In genomic region chrX:8730306-8730705, dm6 we compare ENCODE assay signal across 4 fruit fly cellular contexts.
TF ChIP-seq lines count a peak whose summit lies in the region.

No protein-coding gene starts in this region.

- no peak for TF ChIP-seq CTCF in whole organism, embryonic (GFP tag; optimal IDR thresholded peaks at IDR 0.05; lab: Kevin White, UChicago)

TF ChIP-seq in whole organism, embryonic, 481 proteins besides CTCF, POLR2A, EP300 and RAD21 (continues in another document):
- TF ChIP-seq CG9727 (GFP tag; optimal IDR thresholded peaks at IDR 0.05; lab: Kevin White, UChicago): peak; percentile 3
- no peak for TF ChIP-seq Awh (GFP tag; IDR thresholded peaks at IDR 0.05; lab: Robert Waterston, UW)
- TF ChIP-seq Rfx (GFP tag; IDR thresholded peaks at IDR 0.05; lab: Robert Waterston, UW): 0 out of 2 replicates have a peak, but pooled peaks have one; percentile 38
- peak; percentile 19 for TF ChIP-seq lbe (GFP tag; optimal IDR thresholded peaks at IDR 0.05; lab: Kevin White, UChicago)
- no peak for TF ChIP-seq CG16863 (GFP tag; optimal IDR thresholded peaks at IDR 0.05; lab: Kevin White, UChicago)
- no peak for TF ChIP-seq CG8924 (tag; optimal IDR thresholded peaks at IDR 0.05; lab: Kevin White, UChicago)
- peak; percentile 15 for TF ChIP-seq CG12391 (tag; optimal IDR thresholded peaks at IDR 0.05; lab: Kevin White, UChicago)
- 0 out of 2 replicates have a peak, but pooled peaks have one; percentile 19 for TF ChIP-seq slbo (GFP tag; IDR thresholded peaks at IDR 0.05; lab: Robert Waterston, UW)
- TF ChIP-seq lab (GFP tag; optimal IDR thresholded peaks at IDR 0.05; lab: Kevin White, UChicago): peak; percentile 25
- TF ChIP-seq gem (tag; optimal IDR thresholded peaks at IDR 0.05; lab: Kevin White, UChicago): peak; percentile 31
- 0 out of 3 replicates have a peak, but pooled peaks have one; percentile 23 for TF ChIP-seq Dbx (GFP tag; IDR thresholded peaks at IDR 0.05; lab: Robert Waterston, UW)
- TF ChIP-seq CG2712 (tag; optimal IDR thresholded peaks at IDR 0.05; lab: Kevin White, UChicago): peak; percentile 13
- peak; percentile 12 for TF ChIP-seq D19A (tag; optimal IDR thresholded peaks at IDR 0.05; lab: Kevin White, UChicago)
- peak; percentile 9 for TF ChIP-seq Antp (GFP tag; optimal IDR thresholded peaks at IDR 0.05; lab: Kevin White, UChicago)
- TF ChIP-seq Meics (GFP tag; optimal IDR thresholded peaks at IDR 0.05; lab: Kevin White, UChicago): peak; percentile 17
- TF ChIP-seq CG8290 (GFP tag; optimal IDR thresholded peaks at IDR 0.05; lab: Kevin White, UChicago): no peak
- TF ChIP-seq CG8290 (tag; optimal IDR thresholded peaks at IDR 0.05; lab: Kevin White, UChicago): peak in 1 of 2 experiments; percentile 10
- TF ChIP-seq row (GFP tag; IDR thresholded peaks at IDR 0.05; lab: Robert Waterston, UW): peak; percentile 60
- peak; percentile 42 for TF ChIP-seq dmrt99B (tag; optimal IDR thresholded peaks at IDR 0.05; lab: Kevin White, UChicago)
- peak; percentile 68 for TF ChIP-seq sens (GFP tag; lab: Kevin White, UChicago)
- no peak for TF ChIP-seq CG6272 (GFP tag; IDR thresholded peaks at IDR 0.05; lab: Robert Waterston, UW)
- TF ChIP-seq nom (GFP tag; optimal IDR thresholded peaks at IDR 0.05; lab: Kevin White, UChicago): peak; percentile 10

TF ChIP-seq in whole organism, prepupa, 60 proteins besides CTCF, POLR2A, EP300 and RAD21 (continues in another document):
- TF ChIP-seq Smox (GFP tag; optimal IDR thresholded peaks at IDR 0.05; lab: Kevin White, UChicago): peak; percentile 51
- TF ChIP-seq CG1621 (tag; optimal IDR thresholded peaks at IDR 0.05; lab: Kevin White, UChicago): peak; percentile 56
- TF ChIP-seq fkh (GFP tag; optimal IDR thresholded peaks at IDR 0.05; lab: Kevin White, UChicago): no peak
- 0 out of 3 replicates have a peak, but pooled peaks have one; percentile 32 for TF ChIP-seq CG8119 (GFP tag; IDR thresholded peaks at IDR 0.05; lab: Robert Waterston, UW)
- TF ChIP-seq CG34406 (GFP tag; optimal IDR thresholded peaks at IDR 0.05; lab: Kevin White, UChicago): peak; percentile 16
- TF ChIP-seq eg (GFP tag; IDR thresholded peaks at IDR 0.05; lab: Robert Waterston, UW): no peak
- TF ChIP-seq CG10631 (GFP tag; optimal IDR thresholded peaks at IDR 0.05; lab: Kevin White, UChicago): peak; percentile 64
- TF ChIP-seq achi (GFP tag; optimal IDR thresholded peaks at IDR 0.05; lab: Kevin White, UChicago): peak; percentile 38
- TF ChIP-seq pdm3 (GFP tag; optimal IDR thresholded peaks at IDR 0.05; lab: Kevin White, UChicago): peak; percentile 27
- peak; percentile 1 for TF ChIP-seq Blimp-1 (GFP tag; optimal IDR thresholded peaks at IDR 0.05; lab: Kevin White, UChicago)
- no peak for TF ChIP-seq CG6854 (GFP tag; optimal IDR thresholded peaks at IDR 0.05; lab: Kevin White, UChicago)
- TF ChIP-seq dsx (GFP tag; optimal IDR thresholded peaks at IDR 0.05; lab: Kevin White, UChicago; ENCODE audit: poor library complexity, severe bottlenecking): peak; percentile 44
- TF ChIP-seq dac (GFP tag; optimal IDR thresholded peaks at IDR 0.05; lab: Kevin White, UChicago): no peak
- peak; percentile 64 for TF ChIP-seq CG3919 (GFP tag; optimal IDR thresholded peaks at IDR 0.05; lab: Kevin White, UChicago)
- TF ChIP-seq fd85E (GFP tag; optimal IDR thresholded peaks at IDR 0.05; lab: Kevin White, UChicago): no peak
- peak; percentile 18 for TF ChIP-seq CG32006 (GFP tag; optimal IDR thresholded peaks at IDR 0.05; lab: Kevin White, UChicago)
- TF ChIP-seq Eip93F (GFP tag; optimal IDR thresholded peaks at IDR 0.05; lab: Kevin White, UChicago): no peak
- peak in 1 of 2 experiments; percentile 30 for TF ChIP-seq salr (GFP tag; optimal IDR thresholded peaks at IDR 0.05; lab: Kevin White, UChicago)
- peak; percentile 79 for TF ChIP-seq CG6163 (GFP tag; IDR thresholded peaks at IDR 0.05; lab: Robert Waterston, UW)
- TF ChIP-seq CG9139 (GFP tag; optimal IDR thresholded peaks at IDR 0.05; lab: Kevin White, UChicago): peak; percentile 44
- peak; percentile 45 for TF ChIP-seq acj6 (GFP tag; optimal IDR thresholded peaks at IDR 0.05; lab: Kevin White, UChicago)
- no peak for TF ChIP-seq Gug (GFP tag; IDR thresholded peaks at IDR 0.05; lab: Robert Waterston, UW)
- peak; percentile 56 for TF ChIP-seq Hr39 (GFP tag; optimal IDR thresholded peaks at IDR 0.05; lab: Kevin White, UChicago)

TF ChIP-seq in whole organism, pupa, 21 proteins besides CTCF, POLR2A, EP300 and RAD21:
- TF ChIP-seq CG32121 (GFP tag; IDR thresholded peaks at IDR 0.05; lab: Robert Waterston, UW) (no peak), fd96Ca (GFP tag; IDR thresholded peaks at IDR 0.05; lab: Robert Waterston, UW) (peak; percentile 53; the same call in 1 of the 3 replicates), Snoo (tag; optimal IDR thresholded peaks at IDR 0.05; lab: Kevin White, UChicago) (peak; percentile 32), Ets98B (GFP tag; IDR thresholded peaks at IDR 0.05; lab: Robert Waterston, UW) (0 out of 2 replicates have a peak, but pooled peaks have one; percentile 10), D1 (tag; optimal IDR thresholded peaks at IDR 0.05; lab: Kevin White, UChicago) (no peak), gl (tag; optimal IDR thresholded peaks at IDR 0.05; lab: Kevin White, UChicago) (peak; percentile 24), CG9948 (tag; optimal IDR thresholded peaks at IDR 0.05; lab: Kevin White, UChicago) (peak; percentile 67), CG34367 (tag; optimal IDR thresholded peaks at IDR 0.05; lab: Kevin White, UChicago) (peak; percentile 59), Pif1A (GFP tag; optimal IDR thresholded peaks at IDR 0.05; lab: Kevin White, UChicago) (peak; percentile 60), CG15710 (tag; optimal IDR thresholded peaks at IDR 0.05; lab: Kevin White, UChicago) (peak; percentile 69), CG8301 (tag; optimal IDR thresholded peaks at IDR 0.05; lab: Kevin White, UChicago) (peak; percentile 34), CG13204 (GFP tag; optimal IDR thresholded peaks at IDR 0.05; lab: Kevin White, UChicago) (no peak), Pif1B (GFP tag; optimal IDR thresholded peaks at IDR 0.05; lab: Kevin White, UChicago) (no peak), rn (GFP tag; IDR thresholded peaks at IDR 0.05; lab: Robert Waterston, UW) (no peak), CG4496 (GFP tag; IDR thresholded peaks at IDR 0.05; lab: Robert Waterston, UW) (peak; percentile 66), CG17806 (tag; optimal IDR thresholded peaks at IDR 0.05; lab: Kevin White, UChicago) (peak; percentile 63), CG10348 (GFP tag; IDR thresholded peaks at IDR 0.05; lab: Robert Waterston, UW) (no peak), CG12605 (GFP tag; IDR thresholded peaks at IDR 0.05; lab: Robert Waterston, UW) (0 out of 2 replicates have a peak, but pooled peaks have one; percentile 37), CG8159 (tag; optimal IDR thresholded peaks at IDR 0.05; lab: Kevin White, UChicago) (peak; percentile 71), EcR (GFP tag; optimal IDR thresholded peaks at IDR 0.05; lab: Kevin White, UChicago) (no peak), CG14655 (GFP tag; optimal IDR thresholded peaks at IDR 0.05; lab: Kevin White, UChicago) (peak; percentile 64)

TF ChIP-seq in whole organism, wandering third instar larva, 38 proteins besides CTCF, POLR2A, EP300 and RAD21 (continues in another document):
- no peak for TF ChIP-seq GATAd (GFP tag; optimal IDR thresholded peaks at IDR 0.05; lab: Kevin White, UChicago)
- peak; percentile 68 for TF ChIP-seq fru (GFP tag; optimal IDR thresholded peaks at IDR 0.05; lab: Kevin White, UChicago)
- no peak for TF ChIP-seq Mio (GFP tag; optimal IDR thresholded peaks at IDR 0.05; lab: Kevin White, UChicago)
- TF ChIP-seq Hr78 (GFP tag; optimal IDR thresholded peaks at IDR 0.05; lab: Kevin White, UChicago): no peak
- TF ChIP-seq foxo (GFP tag; optimal IDR thresholded peaks at IDR 0.05; lab: Kevin White, UChicago): peak in 1 of 2 experiments; percentile 74
- no peak for TF ChIP-seq CrebA (GFP tag; optimal IDR thresholded peaks at IDR 0.05; lab: Kevin White, UChicago; ENCODE audit: borderline replicate concordance)
- TF ChIP-seq Jra (GFP tag; optimal IDR thresholded peaks at IDR 0.05; lab: Kevin White, UChicago): no peak
- peak; percentile 71 for TF ChIP-seq HLH106 (tag; optimal IDR thresholded peaks at IDR 0.05; lab: Kevin White, UChicago)
- TF ChIP-seq CG32264 (GFP tag; optimal IDR thresholded peaks at IDR 0.05; lab: Kevin White, UChicago): no peak
- TF ChIP-seq lola (GFP tag; optimal IDR thresholded peaks at IDR 0.05; lab: Kevin White, UChicago): no peak
- no peak for TF ChIP-seq tai (GFP tag; optimal IDR thresholded peaks at IDR 0.05; lab: Kevin White, UChicago)
- TF ChIP-seq Vsx2 (GFP tag; optimal IDR thresholded peaks at IDR 0.05; lab: Kevin White, UChicago; ENCODE audit: partially characterized antibody): no peak
- TF ChIP-seq Abd-B (GFP tag; optimal IDR thresholded peaks at IDR 0.05; lab: Kevin White, UChicago): no peak
- TF ChIP-seq pan (optimal IDR thresholded peaks at IDR 0.05; lab: Kevin White, UChicago): no peak
- TF ChIP-seq sv (GFP tag; optimal IDR thresholded peaks at IDR 0.05; lab: Kevin White, UChicago): no peak
- no peak for TF ChIP-seq Dif (GFP tag; optimal IDR thresholded peaks at IDR 0.05; lab: Kevin White, UChicago; ENCODE audit: partially characterized antibody)
- no peak for TF ChIP-seq sage (GFP tag; optimal IDR thresholded peaks at IDR 0.05; lab: Kevin White, UChicago)
- no peak for TF ChIP-seq N (GFP tag; optimal IDR thresholded peaks at IDR 0.05; lab: Kevin White, UChicago)
- peak; percentile 72 for TF ChIP-seq ey (GFP tag; optimal IDR thresholded peaks at IDR 0.05; lab: Kevin White, UChicago)
- no peak for TF ChIP-seq dl (GFP tag; optimal IDR thresholded peaks at IDR 0.05; lab: Kevin White, UChicago; ENCODE audit: insufficient read depth in 1 of 2, partially characterized antibody in 2 of 2)
- TF ChIP-seq usp (GFP tag; optimal IDR thresholded peaks at IDR 0.05; lab: Kevin White, UChicago): no peak
- no peak for TF ChIP-seq jim (GFP tag; optimal IDR thresholded peaks at IDR 0.05; lab: Kevin White, UChicago)
- TF ChIP-seq woc (GFP tag; optimal IDR thresholded peaks at IDR 0.05; lab: Kevin White, UChicago): peak; percentile 52
- TF ChIP-seq br (GFP tag; optimal IDR thresholded peaks at IDR 0.05; lab: Kevin White, UChicago): peak; percentile 61
- TF ChIP-seq Hnf4 (GFP tag; optimal IDR thresholded peaks at IDR 0.05; lab: Kevin White, UChicago): peak; percentile 51
- TF ChIP-seq Hr83 (GFP tag; optimal IDR thresholded peaks at IDR 0.05; lab: Kevin White, UChicago; ENCODE audit: poor library complexity, severe bottlenecking): no peak
- TF ChIP-seq Dfd (GFP tag; optimal IDR thresholded peaks at IDR 0.05; lab: Kevin White, UChicago): no peak
- peak; percentile 56 for TF ChIP-seq rgr (GFP tag; optimal IDR thresholded peaks at IDR 0.05; lab: Kevin White, UChicago)
- peak; percentile 66 for TF ChIP-seq Sp1 (GFP tag; optimal IDR thresholded peaks at IDR 0.05; lab: Kevin White, UChicago)
- peak; percentile 50 for TF ChIP-seq OdsH (GFP tag; optimal IDR thresholded peaks at IDR 0.05; lab: Kevin White, UChicago)
- no peak for TF ChIP-seq dsf (GFP tag; optimal IDR thresholded peaks at IDR 0.05; lab: Kevin White, UChicago; ENCODE audit: borderline replicate concordance)
- peak; percentile 27 for TF ChIP-seq dmrt93B (GFP tag; optimal IDR thresholded peaks at IDR 0.05; lab: Kevin White, UChicago)

Comparison
In these comparisons a context has a peak if more than half of its experiments do, and no peak if none do; other contexts are left out.
1. Of the 7 proteins assayed by ChIP-seq in both whole organism, embryonic and whole organism, prepupa: peak only in whole organism, embryonic: none; only in whole organism, prepupa: Blimp-1, Hr39, Lpt and Sox102F; in both: none; in neither: 3.